Fruit fly (Drosophila melanogaster) whole organism, larva: Measurements from ENCODE around the gene CG44006.

Experiments used
- noc ChIP-seq: fragments of 200-800 bp; sonication (Bioruptor generic); optimal IDR thresholded peaks from 3 replicates; lab custom pipeline; 2019; ENCODE audit warnings: missing biosample characterization, mild to moderate bottlenecking, missing genetic modification characterization, moderate library complexity

Gene CG44006

DNA sequence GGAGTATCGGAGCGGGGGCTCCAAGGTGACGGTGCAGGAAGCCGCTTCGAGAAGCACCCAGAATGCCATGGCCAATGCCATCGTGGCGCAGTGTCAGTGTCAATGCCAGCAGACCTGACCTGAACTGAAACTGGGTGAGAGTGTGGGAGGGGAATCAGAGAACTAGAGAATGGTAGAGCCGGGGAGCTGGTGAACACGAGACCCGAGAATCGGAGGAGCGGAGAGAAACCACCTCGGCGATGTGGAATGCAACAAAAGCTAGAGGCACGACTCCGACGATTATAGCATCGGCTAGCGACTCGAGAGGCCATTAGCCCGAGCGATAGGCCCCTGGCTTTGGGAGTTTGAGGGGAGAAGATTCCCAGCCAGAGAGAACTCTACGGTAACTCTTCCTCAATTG is 12.0 kb upstream of the CG44006 start:
- TF ChIP-seq noc (tag; lab: Kevin White, UChicago) = no peak

DNA sequence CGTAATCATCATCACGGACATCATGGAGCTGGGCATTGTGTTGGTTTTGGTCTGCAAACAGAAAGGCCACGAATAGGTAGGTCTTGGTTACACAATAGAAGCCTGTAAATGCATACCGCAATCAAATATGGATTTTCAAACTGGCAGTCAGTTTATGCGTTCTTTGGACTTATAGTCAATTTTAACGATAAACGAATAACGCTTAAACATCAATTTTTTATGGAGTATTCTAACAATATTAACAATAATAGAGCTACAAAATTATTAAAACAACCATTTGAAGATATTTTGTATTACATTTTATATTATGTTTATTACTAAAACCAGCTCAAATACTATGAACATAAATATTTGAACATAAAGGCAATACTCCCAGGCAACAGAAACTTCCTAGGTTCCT is 11.5 kb upstream of the CG44006 start:
- TF ChIP-seq noc (tag; lab: Kevin White, UChicago) = no peak

DNA sequence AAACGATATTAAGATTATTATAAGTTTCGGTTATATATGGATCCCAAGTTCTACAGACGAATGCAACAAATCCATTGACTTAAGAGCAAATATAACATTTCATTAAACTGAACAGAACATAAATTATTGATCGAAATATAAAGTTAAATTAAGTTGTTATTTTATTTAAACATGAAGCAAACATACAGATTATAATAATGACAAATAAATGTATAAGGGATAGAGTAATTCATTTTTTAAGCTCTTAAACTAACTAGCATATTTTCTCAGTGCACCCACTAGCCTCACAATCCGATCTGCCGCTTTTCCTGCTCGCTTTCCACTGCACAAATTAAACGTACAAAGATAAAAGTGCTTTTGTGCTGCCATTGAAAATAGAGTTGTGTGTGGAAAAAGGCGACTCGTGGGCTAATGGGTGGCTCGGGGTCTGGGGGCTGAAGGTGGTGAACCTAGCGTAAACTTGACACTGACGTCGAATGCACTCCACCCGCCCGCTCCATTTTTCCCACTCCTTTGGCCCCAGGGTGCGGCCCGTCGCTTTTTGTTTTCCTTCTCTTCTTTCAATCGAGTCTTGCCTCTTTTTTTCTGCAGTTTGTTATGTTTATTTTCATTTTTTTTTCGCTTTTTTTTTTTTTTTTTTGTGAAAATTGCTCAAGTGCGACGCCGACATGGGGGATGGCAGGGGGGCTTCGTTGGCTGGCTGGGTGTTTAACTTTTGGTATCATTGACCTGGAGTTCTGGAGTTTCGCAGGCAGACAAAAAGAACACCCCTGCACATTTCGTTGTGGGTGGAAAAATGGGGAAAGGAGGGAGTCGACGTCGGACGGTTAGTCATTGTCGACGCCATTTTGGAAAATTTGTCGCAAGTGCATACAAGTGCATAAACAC is 9.9 kb upstream of the CG44006 start:
- no peak for TF ChIP-seq noc (tag; lab: Kevin White, UChicago)

DNA sequence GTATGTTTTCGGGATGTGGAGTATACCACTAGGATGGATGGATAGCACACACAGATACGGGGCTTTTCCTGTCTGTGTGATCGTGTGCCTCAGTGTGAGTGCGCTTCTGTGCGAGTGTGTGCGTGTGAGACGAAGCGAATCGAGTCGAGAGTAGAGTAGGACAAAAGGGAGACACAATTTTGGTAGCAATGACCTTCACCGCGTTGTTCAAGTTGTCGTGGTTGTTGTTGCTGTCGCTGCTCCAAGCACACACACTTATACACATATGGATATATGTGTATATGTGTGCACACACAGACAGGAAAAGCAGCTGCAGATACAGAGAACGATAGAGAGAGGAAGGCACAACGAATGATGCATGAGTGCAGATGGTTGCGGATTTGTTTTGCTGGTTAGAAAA is 9.2 kb upstream of the CG44006 start:
- TF ChIP-seq noc (tag; lab: Kevin White, UChicago) = no peak

DNA sequence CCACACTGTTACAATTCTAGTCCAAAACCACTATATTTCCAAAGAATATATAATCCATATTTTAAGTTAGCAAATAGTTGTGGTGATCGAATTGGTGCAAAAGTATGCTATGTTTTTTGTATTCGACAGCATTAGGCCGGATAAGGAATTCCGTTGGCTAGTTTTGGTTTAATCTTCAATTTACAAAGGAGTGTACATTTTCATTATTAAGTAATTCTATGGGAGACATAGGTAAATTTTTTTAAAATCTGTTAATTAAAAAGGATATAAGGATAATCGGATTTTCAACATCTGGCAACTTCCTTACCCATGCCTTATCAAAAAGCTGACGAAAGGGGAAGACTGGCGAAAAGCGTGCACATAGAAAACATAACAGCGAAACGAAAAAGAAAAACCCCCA is 8.7 kb upstream of the CG44006 start:
- no peak for TF ChIP-seq noc (tag; lab: Kevin White, UChicago)

DNA sequence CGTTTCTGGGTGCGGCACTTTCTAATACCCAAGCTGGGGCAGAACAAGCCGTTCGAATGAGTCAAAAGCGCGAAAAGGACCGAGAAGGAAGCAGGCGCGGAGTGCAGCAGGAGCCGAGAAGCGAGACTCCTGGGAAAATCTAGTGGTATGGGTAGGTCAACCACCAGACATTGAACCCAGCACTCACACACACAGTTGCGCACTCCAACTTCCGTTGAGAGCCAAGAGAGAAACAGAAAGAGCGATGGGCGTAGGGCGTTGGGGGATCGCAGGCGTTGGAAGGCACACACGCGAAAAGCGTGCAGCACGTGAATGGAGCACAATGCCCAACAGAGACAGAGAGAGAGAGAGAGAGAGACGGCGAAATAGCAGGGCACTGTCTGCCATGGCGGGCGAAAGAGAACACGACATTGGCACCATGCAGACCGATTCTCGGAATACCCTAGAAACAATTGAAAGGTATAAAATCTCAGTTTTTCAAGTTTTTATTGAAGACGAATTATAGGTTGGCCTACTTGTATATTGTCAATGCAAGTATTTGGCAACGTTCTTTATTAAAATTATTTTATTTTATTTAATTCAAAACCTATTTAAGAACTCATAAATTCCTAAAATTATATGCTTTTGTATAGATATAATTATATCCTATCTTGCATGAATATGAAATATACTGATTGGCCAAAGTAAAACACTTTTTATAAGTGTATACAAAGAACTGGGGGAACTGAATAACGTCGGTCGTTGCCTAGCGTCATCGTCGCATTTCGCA is 7.9 kb upstream of the CG44006 start:
- TF ChIP-seq noc (tag; lab: Kevin White, UChicago) = no peak

DNA sequence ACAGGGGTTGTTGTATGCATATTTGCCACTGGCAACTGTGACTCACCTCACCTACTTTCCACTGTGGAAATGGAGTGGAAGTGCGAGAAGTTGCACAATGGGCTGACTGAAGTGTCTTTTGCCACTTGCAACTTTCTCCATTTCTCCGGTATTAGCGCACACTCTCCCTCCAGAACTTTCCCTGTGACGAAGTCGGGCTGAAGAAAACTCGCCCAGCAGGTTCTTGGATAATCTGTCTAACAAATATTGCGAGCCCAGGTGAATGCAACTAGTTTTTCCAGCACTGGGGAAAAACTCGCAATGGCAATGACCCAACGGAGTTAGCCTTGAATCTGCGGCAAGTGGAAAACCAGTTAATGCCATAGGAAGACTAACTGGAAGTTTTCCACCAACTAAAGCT is 6.7 kb upstream of the CG44006 start:
- TF ChIP-seq noc (tag; lab: Kevin White, UChicago) = no peak

DNA sequence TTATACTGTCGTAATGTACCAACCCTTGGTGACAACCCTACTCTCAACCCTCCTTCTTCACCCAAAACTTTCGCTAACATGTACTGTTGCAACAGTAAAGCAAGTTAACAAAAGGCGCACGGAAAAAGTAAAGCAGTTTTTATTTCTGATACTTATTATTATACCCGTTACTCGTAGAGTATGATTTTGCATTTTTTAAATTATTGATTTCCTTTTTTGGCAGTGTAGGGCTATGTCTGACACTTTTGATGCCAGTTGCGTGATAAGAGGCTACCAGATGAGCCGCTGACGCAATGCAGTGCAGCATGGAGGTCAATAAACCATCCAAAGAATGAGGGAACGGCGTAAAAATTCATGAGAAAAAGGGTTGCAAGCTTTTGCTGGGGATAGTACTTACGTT is 5.9 kb upstream of the CG44006 start:
- TF ChIP-seq noc (tag; lab: Kevin White, UChicago) = no peak

DNA sequence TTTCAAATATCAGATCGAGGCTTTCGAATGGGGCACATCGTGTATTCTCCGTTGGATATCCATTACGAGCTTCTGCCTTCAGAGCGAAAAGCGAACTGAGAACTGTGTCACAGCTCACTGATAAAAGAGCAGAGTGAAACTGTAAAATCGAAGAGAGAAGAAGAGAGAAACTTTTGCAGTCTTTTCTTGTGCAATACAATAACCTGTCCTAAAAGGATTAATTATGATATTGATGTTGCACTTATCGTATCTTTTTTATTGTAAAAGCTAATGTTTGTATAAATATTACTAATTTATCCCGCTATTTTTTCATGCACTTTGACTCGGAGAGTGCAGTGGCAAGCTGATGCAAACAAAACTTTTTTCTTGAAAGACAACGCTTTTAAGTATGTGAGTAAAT is 5.0 kb upstream of the CG44006 start:
- no peak for TF ChIP-seq noc (tag; lab: Kevin White, UChicago)

DNA sequence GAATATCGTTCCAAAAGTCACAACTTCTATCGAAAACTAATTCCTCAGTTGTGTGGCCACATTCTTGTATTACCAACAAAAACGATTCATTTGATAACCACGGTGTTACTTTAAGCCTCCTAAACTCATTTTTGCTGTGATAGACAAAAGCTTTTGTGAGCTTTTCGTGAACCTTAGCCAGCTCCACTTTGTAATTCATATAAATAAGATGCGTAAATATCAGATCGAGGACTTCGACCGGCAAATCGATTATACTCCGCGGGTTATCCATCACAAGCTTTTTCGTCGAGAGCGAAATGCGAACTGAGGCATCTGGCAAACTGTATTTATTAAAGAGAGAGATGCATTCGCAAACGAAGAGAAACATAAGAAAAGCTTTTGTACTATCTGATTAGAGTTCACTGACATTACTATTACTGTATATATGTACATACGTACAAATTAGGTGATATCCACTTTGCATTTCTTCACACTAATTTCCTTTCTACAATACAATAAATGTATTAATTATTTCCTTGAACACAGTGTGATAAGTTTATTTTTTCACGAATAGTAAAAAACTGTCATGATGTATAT is 3.7 kb upstream of the CG44006 start, which contains the start of gene CG44004:
Gene CG44004 (minus strand): TSS at position 305 of the 576 bp plus-strand sequence.
- TF ChIP-seq noc (tag; lab: Kevin White, UChicago) = no peak

DNA sequence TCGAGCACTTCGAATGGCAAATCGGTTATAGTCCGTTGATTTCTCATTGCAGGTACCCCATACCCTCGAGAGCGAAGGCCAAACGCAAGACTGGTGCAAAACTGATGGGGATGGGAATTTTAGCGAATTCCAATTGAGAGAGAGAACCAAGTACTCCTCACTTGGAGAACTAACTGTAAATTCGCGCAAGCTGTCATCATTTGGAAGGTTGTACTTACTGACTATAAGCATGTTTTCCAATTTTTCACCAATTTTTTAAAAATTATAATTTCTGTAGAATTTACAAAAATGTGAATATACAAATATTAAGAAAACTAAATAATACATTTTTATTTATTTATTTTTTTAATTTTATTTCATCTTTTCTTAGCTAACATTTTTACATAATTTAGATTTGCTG is 2.1 kb upstream of the CG44006 start, which contains the start of gene CG44005:
Gene CG44005 (minus strand): TSS at position 101 of the 400 bp plus-strand sequence.
- TF ChIP-seq noc (tag; lab: Kevin White, UChicago) = no peak

DNA sequence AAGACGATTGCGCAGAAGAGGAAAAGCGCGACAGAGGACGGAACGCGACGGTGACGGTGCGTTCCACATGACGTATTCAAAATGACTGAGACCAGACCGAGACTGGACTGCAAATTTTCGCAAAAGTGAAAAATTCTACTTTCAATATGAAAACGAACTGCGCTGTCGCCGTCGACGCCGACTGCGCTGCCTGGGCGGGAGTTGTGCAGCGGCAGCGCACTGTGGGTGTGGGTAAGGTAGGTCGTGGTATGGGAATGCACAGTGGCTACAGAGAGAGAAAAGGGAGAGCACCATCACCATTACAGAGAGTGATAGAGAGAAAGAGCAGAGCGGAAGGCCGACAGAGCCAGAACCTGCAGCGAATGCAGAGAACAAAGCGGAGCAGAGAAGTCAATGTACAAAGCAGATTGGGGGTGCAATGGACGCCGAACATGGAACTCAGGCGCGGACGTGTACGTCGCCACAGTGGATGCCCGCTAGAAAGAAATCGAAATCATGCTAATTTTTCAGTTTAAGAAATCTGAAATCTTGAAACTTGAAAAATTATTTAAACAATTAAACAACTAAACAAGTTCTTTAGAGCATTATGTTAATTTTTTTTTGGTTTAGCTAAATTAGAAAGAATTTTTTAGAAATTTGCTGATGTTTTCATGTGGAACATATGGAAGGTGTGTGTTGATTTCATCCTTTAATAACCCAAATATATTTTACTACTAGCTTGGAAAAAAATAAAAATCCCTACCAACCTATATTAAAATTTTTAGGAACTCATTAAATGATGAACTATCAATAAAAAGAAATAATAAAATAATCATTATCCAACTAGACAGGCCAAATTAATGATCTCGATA is 5.1 kb downstream of the CG44006 start, which contains the start of gene Eip75B:
Gene Eip75B (minus strand): TSS at position 65 of the 851 bp plus-strand sequence.
- no peak for TF ChIP-seq noc (tag; lab: Kevin White, UChicago)

DNA sequence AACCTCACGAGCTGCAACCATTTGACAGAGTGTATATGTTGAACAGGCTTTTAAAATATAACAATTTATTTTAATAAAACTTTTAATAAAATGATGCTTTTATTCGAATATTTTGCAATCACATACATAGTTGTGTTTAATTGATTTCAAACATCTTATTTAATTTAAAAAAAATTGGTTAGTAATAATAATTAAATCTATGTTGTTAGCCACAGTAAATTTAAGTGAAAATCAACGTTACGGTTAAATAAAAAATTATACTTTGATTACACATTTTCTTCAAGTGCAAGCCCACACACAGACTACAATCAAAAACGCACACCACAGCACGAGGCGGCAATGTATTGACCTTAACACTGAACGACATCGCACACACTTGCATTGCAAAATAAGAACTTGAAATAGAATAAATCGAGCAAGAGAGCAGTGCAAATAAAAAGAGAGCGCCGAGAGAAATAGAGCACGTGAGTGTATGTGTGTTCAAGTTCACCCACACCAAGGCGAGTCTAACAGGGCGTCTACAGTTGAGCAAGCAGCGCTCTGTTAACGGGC is 6.9 kb downstream of the CG44006 start:
- TF ChIP-seq noc (tag; lab: Kevin White, UChicago) = no peak

DNA sequence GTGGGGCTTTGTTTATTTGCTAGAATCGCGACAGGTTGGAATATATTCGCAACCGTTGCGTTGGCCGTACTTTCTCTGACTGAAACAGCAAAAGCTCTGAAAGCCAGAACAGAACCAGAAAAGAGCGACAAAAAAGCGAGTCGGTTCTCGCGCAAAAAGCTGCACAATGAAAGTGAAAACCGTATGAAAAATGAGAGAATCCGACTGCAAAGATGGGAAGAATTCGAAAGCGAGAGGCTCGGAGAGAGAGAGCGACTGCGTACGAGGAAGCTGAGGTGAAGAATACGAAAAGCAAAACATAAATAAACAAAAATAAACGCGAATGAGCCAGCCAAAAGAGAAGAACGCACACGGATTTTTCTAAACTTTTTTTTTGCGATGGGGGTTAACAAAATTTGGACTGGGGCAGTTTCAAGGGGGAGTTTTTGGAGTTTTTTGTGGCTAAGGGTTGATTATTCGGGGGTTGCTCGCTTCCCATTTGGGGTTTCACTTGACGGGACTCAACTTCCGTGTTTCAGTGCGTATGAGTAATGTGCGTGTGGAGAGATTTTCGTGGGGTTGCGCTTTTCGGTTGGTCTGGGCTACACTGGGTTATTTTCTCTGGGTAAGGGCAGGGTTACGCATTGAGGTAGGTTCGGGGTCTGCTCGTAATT is 8.1 kb downstream of the CG44006 start:
- TF ChIP-seq noc (tag; lab: Kevin White, UChicago) = no peak
